Fruit fly (Drosophila melanogaster): ENCODE data around the gene RabGGTb.
A peak's percentile ranks its signal among the peaks of the same experiment; 100 is the strongest.

RabGGTb gene

DNA sequence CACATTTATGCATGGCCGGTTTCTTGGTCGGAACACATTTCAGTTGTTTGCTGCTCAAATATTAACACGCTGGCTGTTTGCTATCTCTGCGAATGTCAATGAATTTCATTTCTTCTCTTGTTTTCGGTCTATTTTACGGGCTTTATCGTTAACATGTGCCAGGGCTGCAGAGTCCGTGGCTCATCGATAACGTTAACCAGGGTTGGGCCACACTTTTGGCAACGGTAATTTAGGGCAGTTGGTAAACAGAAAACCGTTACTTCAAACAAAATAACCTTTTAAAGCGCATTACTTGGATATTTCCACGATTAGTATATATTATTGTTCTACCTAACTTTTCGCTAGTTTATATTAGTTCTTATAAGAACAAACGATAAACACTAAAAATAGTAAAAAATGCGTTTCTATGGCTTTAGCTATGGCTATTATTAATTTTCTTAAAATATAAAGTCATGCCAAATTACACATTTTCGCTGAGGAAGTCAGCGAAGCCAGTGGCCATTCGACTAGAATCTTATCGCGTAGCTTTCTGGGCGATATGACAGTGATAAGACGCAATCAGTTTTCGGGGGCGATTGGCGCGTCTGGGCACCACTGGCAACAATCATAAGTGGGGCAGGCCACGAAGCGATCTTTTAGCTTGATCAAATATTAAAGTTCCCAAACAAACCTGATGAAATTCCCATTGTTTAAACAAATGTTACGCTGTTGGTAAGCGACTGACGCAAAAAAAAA, 4.2 kb downstream of the RabGGTb start (continued):
- TF ChIP-seq Blimp-1 (GFP tag; optimal IDR thresholded peaks at IDR 0.05) = no peak
- no peak for TF ChIP-seq net (GFP tag; optimal IDR thresholded peaks at IDR 0.05)
- TF ChIP-seq vri (GFP tag; optimal IDR thresholded peaks at IDR 0.05) = peak; percentile 20
- TF ChIP-seq eg (GFP tag; IDR thresholded peaks at IDR 0.05) = peak; percentile 30; the same call in 1 of the 3 replicates
- TF ChIP-seq CG6792 (GFP tag; optimal IDR thresholded peaks at IDR 0.05) = peak; percentile 10
- TF ChIP-seq CG31627 (GFP tag; optimal IDR thresholded peaks at IDR 0.05) = peak; percentile 26
- no peak for TF ChIP-seq CG32006 (GFP tag; optimal IDR thresholded peaks at IDR 0.05)
- peak; percentile 24 for TF ChIP-seq Eip75B (GFP tag; optimal IDR thresholded peaks at IDR 0.05)
- TF ChIP-seq Sox15 (GFP tag; optimal IDR thresholded peaks at IDR 0.05) = no peak
- peak; percentile 50 for TF ChIP-seq esn (GFP tag; optimal IDR thresholded peaks at IDR 0.05)
- no peak for TF ChIP-seq Lpt (GFP tag; optimal IDR thresholded peaks at IDR 0.05)
- TF ChIP-seq CG6854 (GFP tag; optimal IDR thresholded peaks at IDR 0.05) = no peak
- peak; percentile 66 for TF ChIP-seq lz (GFP tag; optimal IDR thresholded peaks at IDR 0.05)
- no peak for TF ChIP-seq CG10631 (GFP tag; optimal IDR thresholded peaks at IDR 0.05)
- TF ChIP-seq CG6276 (GFP tag; optimal IDR thresholded peaks at IDR 0.05) = no peak
- TF ChIP-seq CG6808 (GFP tag; optimal IDR thresholded peaks at IDR 0.05) = no peak
- TF ChIP-seq cyc (GFP tag; optimal IDR thresholded peaks at IDR 0.05) = peak; percentile 35
- no peak for TF ChIP-seq fd59A (GFP tag; optimal IDR thresholded peaks at IDR 0.05)
- TF ChIP-seq CG11902 (GFP tag; optimal IDR thresholded peaks at IDR 0.05) = no peak
- TF ChIP-seq CG11762 (GFP tag; optimal IDR thresholded peaks at IDR 0.05; ENCODE audit: insufficient read depth) = no peak
- peak; percentile 3 for TF ChIP-seq acj6 (GFP tag; optimal IDR thresholded peaks at IDR 0.05)
- TF ChIP-seq Smox (GFP tag; optimal IDR thresholded peaks at IDR 0.05) = peak; percentile 41
- peak; percentile 51; the same call in 2 of the 3 replicates for TF ChIP-seq CG6163 (GFP tag; IDR thresholded peaks at IDR 0.05)
- TF ChIP-seq OdsH (GFP tag; optimal IDR thresholded peaks at IDR 0.05) = no peak
- no peak for TF ChIP-seq Ets96B (tag; optimal IDR thresholded peaks at IDR 0.05)

DNA sequence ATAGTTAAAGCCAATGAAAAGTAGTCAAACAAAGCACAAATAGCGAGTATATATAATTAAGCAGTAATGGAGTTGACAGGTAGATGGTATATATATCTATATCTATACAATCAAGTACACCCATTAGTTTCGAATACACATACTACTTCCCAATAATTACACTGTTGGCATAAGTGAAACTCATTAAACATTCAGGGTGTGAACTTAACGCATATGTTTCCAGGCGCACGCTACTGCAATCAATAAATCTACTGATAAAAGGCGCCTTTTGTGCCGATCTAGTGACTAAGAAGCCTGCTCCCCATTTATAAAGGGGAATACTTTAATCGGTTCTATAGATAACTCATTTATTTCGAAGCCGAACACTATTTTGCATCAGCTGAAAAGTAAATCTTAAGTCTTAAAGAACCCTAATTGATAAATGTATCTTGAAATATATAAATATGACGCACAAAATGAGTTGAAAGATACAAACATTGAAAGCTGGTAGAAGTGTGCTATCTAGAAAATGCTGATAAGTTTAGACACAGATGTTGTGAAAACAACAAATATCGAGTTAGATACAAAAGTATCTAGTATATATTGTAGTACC, 4.9 kb downstream of the RabGGTb start:
- TF ChIP-seq svp (GFP tag) (peak; percentile 64), Ets21C (GFP tag; optimal IDR thresholded peaks at IDR 0.05) (no peak), Sox15 (GFP tag; optimal IDR thresholded peaks at IDR 0.05) (no peak)

DNA sequence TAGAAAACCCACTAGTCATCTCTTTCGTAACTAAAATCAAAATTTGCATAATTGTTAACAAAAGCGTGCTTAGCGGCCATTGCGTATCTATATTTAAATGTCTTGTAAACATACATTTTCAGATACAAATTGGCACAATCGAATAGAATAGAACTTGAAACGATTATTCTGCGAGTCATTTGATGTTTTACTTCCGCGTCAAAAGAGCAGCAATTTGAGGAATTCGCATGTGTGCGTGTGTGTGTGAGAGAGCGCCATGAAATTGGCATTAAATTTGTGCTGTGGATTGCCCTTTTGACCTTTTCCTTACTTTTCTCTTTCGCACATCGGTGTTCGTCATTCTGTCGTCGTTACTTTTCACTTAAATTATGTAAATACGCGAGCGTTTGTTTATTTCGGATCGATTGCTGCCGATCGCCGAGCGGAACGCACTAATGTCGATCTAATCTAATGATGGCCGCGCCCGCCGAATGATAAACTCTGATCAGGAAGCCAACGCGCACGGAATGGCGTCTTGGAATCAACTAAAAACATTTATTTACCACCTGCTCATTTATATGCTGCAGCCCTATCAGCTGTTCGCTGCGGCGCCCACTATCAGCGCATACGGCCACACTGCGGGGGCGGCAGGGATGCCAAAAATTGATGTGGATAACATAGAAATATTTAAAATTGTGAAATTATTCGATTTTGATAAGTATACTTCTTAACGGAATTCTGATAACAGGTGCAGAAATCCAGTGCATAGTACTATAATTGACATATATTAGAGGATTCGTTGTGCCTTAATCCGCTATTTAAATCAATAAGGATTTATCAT, 6.0 kb downstream of the RabGGTb start:
- TF ChIP-seq CG16779 (tag; optimal IDR thresholded peaks at IDR 0.05) (no peak), CG31627 (GFP tag; optimal IDR thresholded peaks at IDR 0.05) (no peak), CG11902 (GFP tag; optimal IDR thresholded peaks at IDR 0.05) (no peak), CG6163 (GFP tag; IDR thresholded peaks at IDR 0.05) (peak; percentile 53; the same call in 1 of the 3 replicates), dsx (GFP tag; optimal IDR thresholded peaks at IDR 0.05; ENCODE audit: poor library complexity, severe bottlenecking) (peak; percentile 8), CG6854 (GFP tag; optimal IDR thresholded peaks at IDR 0.05) (peak; percentile 61), CG6792 (GFP tag; optimal IDR thresholded peaks at IDR 0.05) (no peak), CG4318 (GFP tag; optimal IDR thresholded peaks at IDR 0.05) (no peak), OdsH (GFP tag; optimal IDR thresholded peaks at IDR 0.05) (no peak), CG8319 (GFP tag; optimal IDR thresholded peaks at IDR 0.05) (no peak), pdm3 (GFP tag; optimal IDR thresholded peaks at IDR 0.05) (peak; percentile 33), CG6808 (GFP tag; optimal IDR thresholded peaks at IDR 0.05) (no peak), eg (GFP tag; IDR thresholded peaks at IDR 0.05) (0 out of 3 replicates have a peak, but pooled peaks have one; percentile 48), Met (GFP tag; optimal IDR thresholded peaks at IDR 0.05) (no peak), CG6276 (GFP tag; optimal IDR thresholded peaks at IDR 0.05) (peak; percentile 7), ss (GFP tag; optimal IDR thresholded peaks at IDR 0.05) (peak; percentile 6 to 20), CG15336 (GFP tag; IDR thresholded peaks at IDR 0.05) (no peak; the same call in 1 of the 2 replicates), CG3032 (tag; optimal IDR thresholded peaks at IDR 0.05) (peak; percentile 28), net (GFP tag; optimal IDR thresholded peaks at IDR 0.05) (peak; percentile 13), Sox102F (GFP tag; optimal IDR thresholded peaks at IDR 0.05) (no peak), CG9139 (GFP tag; optimal IDR thresholded peaks at IDR 0.05) (no peak), esn (GFP tag; optimal IDR thresholded peaks at IDR 0.05) (no peak), acj6 (GFP tag; optimal IDR thresholded peaks at IDR 0.05) (no peak), CG32006 (GFP tag; optimal IDR thresholded peaks at IDR 0.05) (peak; percentile 43), cyc (GFP tag; optimal IDR thresholded peaks at IDR 0.05) (no peak), fkh (GFP tag; optimal IDR thresholded peaks at IDR 0.05) (peak; percentile 53), Ets96B (tag; optimal IDR thresholded peaks at IDR 0.05) (peak; percentile 7), vri (GFP tag; optimal IDR thresholded peaks at IDR 0.05) (peak; percentile 40), CG1621 (tag; optimal IDR thresholded peaks at IDR 0.05) (peak; percentile 3), salr (GFP tag; optimal IDR thresholded peaks at IDR 0.05) (no peak), Ets21C (GFP tag; optimal IDR thresholded peaks at IDR 0.05) (no peak)

All from whole organism, prepupa.